Worm (Caenorhabditis elegans) whole organism, mixed stage, embryonic: ENCODE measurements around the gene F17H10.4.

Experiments used
- M03D4.4 ChIP-seq: sonication (generic microtip); optimal IDR thresholded peaks from 2 replicates; lab custom pipeline; 2017; ENCODE audit warnings: mild to moderate bottlenecking, missing genetic modification characterization, missing compliant biosample characterization
- bed-3 ChIP-seq: fragments of 200-800 bp; sonication (Bioruptor generic); optimal IDR thresholded peaks from 3 replicates; lab custom pipeline; 2018; ENCODE audit warnings: mild to moderate bottlenecking, missing genetic modification characterization, moderate library complexity, missing compliant biosample characterization
- blmp-1 ChIP-seq: fragments of 150-350 bp; optimal IDR thresholded peaks from 2 replicates; lab custom pipeline; 2014; ENCODE audit warnings: missing biosample characterization, missing genetic modification characterization
- ceh-39 ChIP-seq: fragments of 150-350 bp; optimal IDR thresholded peaks from 2 replicates; lab custom pipeline; 2014; ENCODE audit warnings: missing biosample characterization, missing genetic modification characterization
- ceh-43 ChIP-seq: fragments of 200-800 bp; sonication (Bioruptor generic); optimal IDR thresholded peaks from 2 replicates; lab custom pipeline; 2018; ENCODE audit warnings: mild to moderate bottlenecking, missing genetic modification characterization, moderate library complexity, missing compliant biosample characterization
- ceh-83 ChIP-seq: fragments of 200-800 bp; sonication (Bioruptor generic); optimal IDR thresholded peaks from 2 replicates; lab custom pipeline; 2018; ENCODE audit warnings: mild to moderate bottlenecking, missing genetic modification characterization, missing compliant biosample characterization
- ces-1 ChIP-seq: fragments of 150-350 bp; optimal IDR thresholded peaks from 2 replicates; lab custom pipeline; 2014; ENCODE audit warnings: missing biosample characterization, missing genetic modification reagents, missing genetic modification characterization
- cnd-1 ChIP-seq: fragments of 200-800 bp; sonication (Bioruptor generic); optimal IDR thresholded peaks from 2 replicates; lab custom pipeline; 2018; ENCODE audit warnings: mild to moderate bottlenecking, missing genetic modification characterization, missing compliant biosample characterization
- drap-1 ChIP-seq: fragments of 200-800 bp; sonication (Bioruptor generic); optimal IDR thresholded peaks from 3 replicates; lab custom pipeline; 2018; ENCODE audit warnings: mild to moderate bottlenecking, missing genetic modification characterization, missing compliant biosample characterization
- elt-1 ChIP-seq: sonication (generic microtip); optimal IDR thresholded peaks from 2 replicates; lab custom pipeline; 2017; ENCODE audit warnings: missing genetic modification characterization, mild to moderate bottlenecking, missing compliant biosample characterization, antibody characterized with exemption, moderate library complexity, borderline replicate concordance; ENCODE audit not compliant: insufficient read depth
- elt-3 ChIP-seq: fragments of 150-350 bp; optimal IDR thresholded peaks from 2 replicates; lab custom pipeline; 2014; ENCODE audit warnings: missing biosample characterization, missing genetic modification characterization
- flh-1 ChIP-seq: fragments of 200-800 bp; sonication (Bioruptor generic); optimal IDR thresholded peaks from 2 replicates; lab custom pipeline; 2018; ENCODE audit warnings: mild to moderate bottlenecking, missing genetic modification characterization, moderate library complexity, missing compliant biosample characterization
- ham-2 ChIP-seq: fragments of 200-800 bp; sonication (Bioruptor generic); optimal IDR thresholded peaks from 2 replicates; lab custom pipeline; 2018; ENCODE audit warnings: mild to moderate bottlenecking, missing genetic modification characterization, missing compliant biosample characterization
- hlh-1 ChIP-seq: fragments of 150-350 bp; optimal IDR thresholded peaks from 2 replicates; lab custom pipeline; 2014; ENCODE audit warnings: missing biosample characterization, missing genetic modification reagents, missing genetic modification characterization
- lin-13 ChIP-seq: fragments of 150-350 bp; optimal IDR thresholded peaks from 2 replicates; lab custom pipeline; 2014; ENCODE audit warnings: missing biosample characterization, missing genetic modification characterization
- lin-32 ChIP-seq: fragments of 200-800 bp; sonication (Bioruptor generic); optimal IDR thresholded peaks from 2 replicates; lab custom pipeline; 2018; ENCODE audit warnings: mild to moderate bottlenecking, missing genetic modification characterization, missing compliant biosample characterization
- lsy-2 ChIP-seq: fragments of 150-350 bp; optimal IDR thresholded peaks from 2 replicates; lab custom pipeline; 2014; ENCODE audit warnings: missing biosample characterization, missing genetic modification characterization
- mab-5 ChIP-seq: fragments of 150-350 bp; optimal IDR thresholded peaks from 2 replicates; lab custom pipeline; 2014; ENCODE audit warnings: missing biosample characterization, missing genetic modification characterization
- mep-1 ChIP-seq: fragments of 150-350 bp; optimal IDR thresholded peaks from 2 replicates; lab custom pipeline; 2017; ENCODE audit warnings: missing biosample characterization, missing genetic modification reagents, missing genetic modification characterization, inconsistent platforms
- mls-2 ChIP-seq: sonication (generic microtip); optimal IDR thresholded peaks from 2 replicates; lab custom pipeline; 2016; ENCODE audit warnings: mild to moderate bottlenecking, missing genetic modification characterization, moderate library complexity, missing compliant biosample characterization
- nhr-12 ChIP-seq: fragments of 150-350 bp; optimal IDR thresholded peaks from 2 replicates; lab custom pipeline; 2014; ENCODE audit warnings: missing biosample characterization, missing genetic modification characterization
- nhr-2 ChIP-seq: fragments of 150-350 bp; optimal IDR thresholded peaks from 2 replicates; lab custom pipeline; 2014; ENCODE audit warnings: missing biosample characterization, missing genetic modification characterization
- nhr-237 ChIP-seq: fragments of 150-350 bp; optimal IDR thresholded peaks from 2 replicates; lab custom pipeline; 2014; ENCODE audit warnings: missing biosample characterization, missing genetic modification characterization
- nhr-76 ChIP-seq: sonication (generic microtip); optimal IDR thresholded peaks from 2 replicates; lab custom pipeline; 2017; ENCODE audit warnings: missing biosample characterization, missing genetic modification characterization
- pha-4 ChIP-seq: fragments of 150-350 bp; optimal IDR thresholded peaks from 2 replicates; lab custom pipeline; 2018; ENCODE audit warnings: missing biosample characterization, missing genetic modification reagents, missing genetic modification characterization
- sem-2 ChIP-seq: fragments of 200-800 bp; sonication (Bioruptor generic); optimal IDR thresholded peaks from 2 replicates; lab custom pipeline; 2018; ENCODE audit warnings: mild to moderate bottlenecking, missing genetic modification characterization, missing compliant biosample characterization
- snpc-4 ChIP-seq: fragments of 150-350 bp; optimal IDR thresholded peaks from 2 replicates; lab custom pipeline; 2014; ENCODE audit warnings: missing biosample characterization, missing genetic modification characterization
- sptf-1 ChIP-seq: sonication (generic microtip); optimal IDR thresholded peaks from 2 replicates; lab custom pipeline; 2017; ENCODE audit warnings: mild to moderate bottlenecking, missing genetic modification characterization, moderate library complexity, missing compliant biosample characterization
- tbx-8 ChIP-seq: fragments of 200-800 bp; sonication (Bioruptor generic); optimal IDR thresholded peaks from 2 replicates; lab custom pipeline; 2018; ENCODE audit warnings: mild to moderate bottlenecking, missing genetic modification characterization, moderate library complexity, missing compliant biosample characterization
- unc-120 ChIP-seq: sonication (generic microtip); optimal IDR thresholded peaks from 2 replicates; lab custom pipeline; 2017; ENCODE audit warnings: missing genetic modification characterization, missing compliant biosample characterization; ENCODE audit not compliant: poor library complexity, severe bottlenecking
- unc-39 ChIP-seq: fragments of 150-350 bp; optimal IDR thresholded peaks from 2 replicates; lab custom pipeline; 2014; ENCODE audit warnings: missing biosample characterization, missing genetic modification characterization
- unc-62 ChIP-seq: fragments of 150-350 bp; optimal IDR thresholded peaks from 2 replicates; lab custom pipeline; 2014; ENCODE audit warnings: missing biosample characterization, missing genetic modification reagents, missing genetic modification characterization
- zip-8 ChIP-seq: fragments of 150-350 bp; optimal IDR thresholded peaks from 2 replicates; lab custom pipeline; 2014; ENCODE audit warnings: missing biosample characterization, missing genetic modification characterization
- ztf-11 ChIP-seq: fragments of 150-350 bp; optimal IDR thresholded peaks from 2 replicates; lab custom pipeline; 2014; ENCODE audit warnings: missing biosample characterization, missing genetic modification characterization

Gene F17H10.4

DNA sequence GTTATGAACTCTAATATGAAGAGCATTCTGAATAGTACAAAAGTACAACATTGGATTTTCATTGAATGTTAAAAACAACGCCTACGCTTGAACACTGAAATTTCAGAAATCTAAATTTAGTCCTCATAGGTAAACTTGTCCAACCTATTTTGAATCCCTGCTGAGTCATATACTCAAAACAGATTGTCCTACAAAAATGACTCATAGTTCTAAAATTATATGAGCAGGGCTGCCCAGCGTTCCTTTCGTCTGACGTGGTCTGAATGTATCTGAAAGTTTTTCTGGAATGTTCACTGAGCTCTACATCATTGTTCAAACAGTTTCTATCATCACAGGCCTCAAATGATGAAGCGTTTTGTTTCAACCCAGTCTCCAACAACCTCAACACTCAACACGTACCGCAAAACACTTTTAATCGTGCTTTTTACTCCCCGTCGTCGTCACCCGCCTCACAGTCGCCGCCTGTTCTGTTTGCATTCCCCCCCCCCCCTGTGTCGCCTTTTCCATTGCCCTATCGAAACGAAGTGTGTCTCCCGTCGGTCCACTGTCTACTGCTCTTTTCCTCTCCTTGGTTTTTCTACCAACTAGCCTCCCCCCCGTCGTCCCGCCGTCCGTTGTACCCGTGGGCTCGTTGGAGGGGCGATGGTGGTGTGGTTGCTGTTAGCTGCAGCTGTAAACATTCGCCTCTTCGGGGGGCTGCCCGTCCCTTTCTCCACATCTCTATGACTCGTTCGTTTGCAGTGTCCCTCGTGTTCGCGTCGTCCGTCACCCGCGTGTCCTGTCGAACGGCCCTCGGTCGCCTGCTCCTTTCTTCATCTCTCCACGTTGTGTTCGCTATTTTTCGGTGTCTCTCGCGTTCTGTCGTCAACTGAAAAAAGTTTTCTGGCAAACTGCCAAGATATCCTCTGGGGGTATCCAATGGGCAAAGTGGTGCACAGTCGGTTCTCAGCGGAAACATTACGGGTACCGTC lies 17.7 kb upstream of the F17H10.4 start:
- TF ChIP-seq zip-8 (tag; lab: Kevin White, UChicago) (no peak), lin-13 (tag; lab: Kevin White, UChicago) (peak; percentile 51), nhr-2 (tag; lab: Kevin White, UChicago) (peak; percentile 0), tbx-8 (GFP tag; lab: Kevin White, UChicago) (no peak), ceh-39 (tag; lab: Kevin White, UChicago) (no peak), snpc-4 (tag; lab: Kevin White, UChicago) (no peak), ztf-11 (peak; percentile 39), bed-3 (no peak), elt-1 (tag; lab: Kevin White, UChicago) (peak; percentile 25), ham-2 (peak; percentile 94), lin-32 (GFP tag; lab: Kevin White, UChicago) (peak; percentile 31), hlh-1 (tag; lab: Kevin White, UChicago) (peak; percentile 60), nhr-76 (tag; lab: Kevin White, UChicago) (no peak), unc-62 (peak; percentile 70), nhr-12 (tag; lab: Kevin White, UChicago) (peak; percentile 49), ceh-43 (no peak), flh-1 (GFP tag; lab: Kevin White, UChicago) (no peak), ceh-83 (GFP tag; lab: Kevin White, UChicago) (no peak), mls-2 (tag; lab: Kevin White, UChicago) (peak; percentile 60), M03D4.4 (tag; lab: Kevin White, UChicago) (peak; percentile 81), mab-5 (tag; lab: Kevin White, UChicago) (no peak), drap-1 (GFP tag; lab: Kevin White, UChicago) (peak; percentile 69), cnd-1 (tag; lab: Kevin White, UChicago) (peak; percentile 53), sptf-1 (peak; percentile 62), lsy-2 (tag; lab: Kevin White, UChicago) (no peak), mep-1 (peak; percentile 25), pha-4 (tag; lab: Kevin White, UChicago) (peak; percentile 37), ces-1 (no peak), blmp-1 (tag; lab: Kevin White, UChicago) (no peak), sem-2 (GFP tag; lab: Kevin White, UChicago) (no peak), unc-39 (tag; lab: Kevin White, UChicago) (no peak), nhr-237 (tag; lab: Kevin White, UChicago) (no peak), unc-120 (tag; lab: Kevin White, UChicago) (peak; percentile 66)
- TF ChIP-seq, all 35 proteins: peak for 17

DNA sequence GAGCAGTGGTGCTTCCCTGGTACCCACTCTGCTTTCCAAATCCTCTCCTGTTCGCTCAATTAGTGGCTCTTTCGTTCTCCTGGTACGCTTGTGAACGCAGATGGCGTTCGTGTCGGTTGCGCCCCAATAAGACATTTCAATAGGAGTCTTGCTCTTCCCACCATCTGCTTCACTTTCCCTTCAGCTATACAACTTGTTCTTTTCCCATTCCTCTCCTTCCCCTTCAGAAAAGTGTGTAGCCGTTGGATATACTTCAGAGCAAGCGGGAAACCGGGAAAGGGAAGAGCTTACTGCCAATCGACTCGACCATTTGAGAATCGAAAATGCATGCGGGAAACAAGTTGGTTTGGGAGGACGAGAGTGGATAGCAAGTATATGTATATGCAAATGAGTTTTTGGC lies 16.9 kb upstream of the F17H10.4 start:
- peak; percentile 71 for TF ChIP-seq ces-1
- TF ChIP-seq sem-2 (GFP tag; lab: Kevin White, UChicago) = no peak
- peak; percentile 91 for TF ChIP-seq cnd-1 (tag; lab: Kevin White, UChicago)
- TF ChIP-seq lin-32 (GFP tag; lab: Kevin White, UChicago) = peak; percentile 53
- no peak for TF ChIP-seq pha-4 (tag; lab: Kevin White, UChicago)

DNA sequence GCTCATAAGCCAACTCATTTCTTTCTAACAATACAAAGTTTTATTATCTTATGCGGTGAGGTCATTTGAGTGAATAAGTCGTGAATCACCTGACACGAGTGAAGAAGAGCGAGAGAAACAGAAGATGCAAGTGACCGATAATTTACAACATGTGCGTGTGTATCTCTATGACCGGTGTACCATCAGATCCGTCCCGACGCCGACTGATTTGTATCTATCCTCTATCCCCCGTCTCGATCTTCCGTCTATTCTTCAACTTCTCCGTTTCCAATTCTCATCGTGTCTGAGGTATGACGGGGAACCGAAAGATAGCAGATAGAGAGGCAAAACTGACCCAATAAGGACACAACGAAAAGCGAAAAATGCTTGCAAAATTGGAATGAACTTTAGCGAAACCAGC lies 15.1 kb upstream of the F17H10.4 start, which contains the start of gene F09A5.3:
Gene F09A5.3, plus strand, starts transcription at position 162 of the 400 bp plus-strand sequence.
- peak; percentile 82 for TF ChIP-seq ham-2
- TF ChIP-seq tbx-8 (GFP tag; lab: Kevin White, UChicago) = no peak
- TF ChIP-seq hlh-1 (tag; lab: Kevin White, UChicago) = peak; percentile 76
- peak; percentile 6 for TF ChIP-seq blmp-1 (tag; lab: Kevin White, UChicago)
- no peak for TF ChIP-seq sptf-1
- TF ChIP-seq ces-1 = no peak
- peak; percentile 98 for TF ChIP-seq elt-1 (tag; lab: Kevin White, UChicago)
- TF ChIP-seq nhr-237 (tag; lab: Kevin White, UChicago) = no peak
- peak; percentile 76 for TF ChIP-seq unc-62
- TF ChIP-seq lsy-2 (tag; lab: Kevin White, UChicago) = no peak
- no peak for TF ChIP-seq snpc-4 (tag; lab: Kevin White, UChicago)
- TF ChIP-seq pha-4 (tag; lab: Kevin White, UChicago) = no peak
- peak; percentile 11 for TF ChIP-seq elt-3
- TF ChIP-seq mls-2 (tag; lab: Kevin White, UChicago) = no peak
- no peak for TF ChIP-seq nhr-12 (tag; lab: Kevin White, UChicago)
- peak; percentile 59 for TF ChIP-seq nhr-2 (tag; lab: Kevin White, UChicago)
- TF ChIP-seq ceh-83 (GFP tag; lab: Kevin White, UChicago) = no peak
- TF ChIP-seq sem-2 (GFP tag; lab: Kevin White, UChicago) = no peak
- no peak for TF ChIP-seq lin-32 (GFP tag; lab: Kevin White, UChicago)
